Fruit fly (Drosophila melanogaster) whole organism, pupa: ENCODE results near the gene lectin-33A.

Experiments
- CG10348 ChIP-seq: fragments of 200-800 bp; sonication (Bioruptor generic); IDR thresholded peaks from 2 replicates; pipeline ENCODE4 v1.3.6; 2022; ENCODE audit warnings: missing biosample characterization, missing genetic modification characterization
- CG12605 ChIP-seq: fragments of 200-800 bp; sonication (Bioruptor generic); IDR thresholded peaks from 2 replicates; pipeline ENCODE4 v1.3.6; 2022; ENCODE audit warnings: missing biosample characterization, missing genetic modification characterization
- CG13204 ChIP-seq: fragments of 200-800 bp; sonication (Bioruptor generic); optimal IDR thresholded peaks from 2 replicates; lab custom pipeline; 2018; ENCODE audit warnings: missing biosample characterization, mild to moderate bottlenecking, missing genetic modification characterization, moderate library complexity
- CG14655 ChIP-seq: fragments of 200-800 bp; sonication (Bioruptor generic); optimal IDR thresholded peaks from 3 replicates; lab custom pipeline; 2017; ENCODE audit warnings: mild to moderate bottlenecking, missing biosample characterization, missing genetic modification reagents, missing genetic modification characterization
- CG15710 ChIP-seq: fragments of 200-800 bp; sonication (Bioruptor generic); optimal IDR thresholded peaks from 2 replicates; lab custom pipeline; 2018; ENCODE audit warnings: missing biosample characterization, mild to moderate bottlenecking, missing genetic modification characterization, moderate library complexity
- CG17806 ChIP-seq: fragments of 200-800 bp; sonication (Bioruptor generic); optimal IDR thresholded peaks from 2 replicates; lab custom pipeline; 2018; ENCODE audit warnings: missing biosample characterization, mild to moderate bottlenecking, missing genetic modification characterization, moderate library complexity
- CG32121 ChIP-seq: fragments of 200-800 bp; sonication (Bioruptor generic); IDR thresholded peaks from 2 replicates; pipeline ENCODE4 v1.3.6; 2022; ENCODE audit warnings: missing biosample characterization, missing genetic modification characterization
- CG34367 ChIP-seq: fragments of 200-800 bp; sonication (Bioruptor generic); optimal IDR thresholded peaks from 2 replicates; lab custom pipeline; 2018; ENCODE audit warnings: missing biosample characterization, mild to moderate bottlenecking, missing genetic modification characterization
- CG4496 ChIP-seq: fragments of 200-800 bp; sonication (Bioruptor generic); IDR thresholded peaks from 3 replicates; pipeline ENCODE4 v1.3.6; 2022; ENCODE audit warnings: missing biosample characterization, missing genetic modification characterization
- CG8159 ChIP-seq: fragments of 200-800 bp; sonication (Bioruptor generic); optimal IDR thresholded peaks from 3 replicates; lab custom pipeline; 2018; ENCODE audit warnings: missing biosample characterization, mild to moderate bottlenecking, missing genetic modification characterization, moderate library complexity
- CG8301 ChIP-seq: fragments of 200-800 bp; sonication (Bioruptor generic); optimal IDR thresholded peaks from 2 replicates; lab custom pipeline; 2018; ENCODE audit warnings: missing biosample characterization, mild to moderate bottlenecking, missing genetic modification characterization
- CG9948 ChIP-seq: fragments of 200-800 bp; sonication (Bioruptor generic); optimal IDR thresholded peaks from 2 replicates; lab custom pipeline; 2018; ENCODE audit warnings: missing biosample characterization, mild to moderate bottlenecking, missing genetic modification characterization, moderate library complexity
- D1 ChIP-seq: fragments of 200-800 bp; sonication (Bioruptor generic); optimal IDR thresholded peaks from 2 replicates; lab custom pipeline; 2018; ENCODE audit warnings: missing biosample characterization, mild to moderate bottlenecking, missing genetic modification characterization, moderate library complexity
- EcR ChIP-seq: fragments of 200-800 bp; sonication (Bioruptor generic); optimal IDR thresholded peaks from 3 replicates; lab custom pipeline; 2019; ENCODE audit warnings: missing biosample characterization, missing genetic modification characterization, mild to moderate bottlenecking, moderate library complexity, missing genetic modification reagents
- Ets98B ChIP-seq: fragments of 200-800 bp; sonication (Bioruptor generic); IDR thresholded peaks from 2 replicates; pipeline ENCODE4 v1.3.6; 2022; ENCODE audit warnings: missing biosample characterization, missing genetic modification characterization
- Pif1A ChIP-seq: fragments of 200-800 bp; sonication (Bioruptor generic); optimal IDR thresholded peaks from 3 replicates; lab custom pipeline; 2016; ENCODE audit warnings: missing biosample characterization, missing genetic modification characterization
- Pif1B ChIP-seq: fragments of 200-800 bp; sonication (Bioruptor generic); optimal IDR thresholded peaks from 3 replicates; lab custom pipeline; 2016; ENCODE audit warnings: missing biosample characterization, missing genetic modification characterization
- Snoo ChIP-seq: fragments of 200-800 bp; sonication (Bioruptor generic); optimal IDR thresholded peaks from 3 replicates; lab custom pipeline; 2017; ENCODE audit warnings: missing biosample characterization, mild to moderate bottlenecking, missing genetic modification characterization, inconsistent platforms
- fd96Ca ChIP-seq: fragments of 200-800 bp; sonication (Bioruptor generic); IDR thresholded peaks from 3 replicates; pipeline ENCODE4 v1.3.6; 2022; ENCODE audit warnings: missing biosample characterization, missing genetic modification characterization
- gl ChIP-seq: fragments of 200-800 bp; sonication (Bioruptor generic); optimal IDR thresholded peaks from 2 replicates; lab custom pipeline; 2018; ENCODE audit warnings: missing biosample characterization, mild to moderate bottlenecking, missing genetic modification characterization
- rn ChIP-seq: fragments of 200-800 bp; sonication (Bioruptor generic); IDR thresholded peaks from 2 replicates; pipeline ENCODE4 v1.3.6; 2022; ENCODE audit warnings: missing biosample characterization, missing genetic modification characterization

The lectin-33A gene

DNA sequence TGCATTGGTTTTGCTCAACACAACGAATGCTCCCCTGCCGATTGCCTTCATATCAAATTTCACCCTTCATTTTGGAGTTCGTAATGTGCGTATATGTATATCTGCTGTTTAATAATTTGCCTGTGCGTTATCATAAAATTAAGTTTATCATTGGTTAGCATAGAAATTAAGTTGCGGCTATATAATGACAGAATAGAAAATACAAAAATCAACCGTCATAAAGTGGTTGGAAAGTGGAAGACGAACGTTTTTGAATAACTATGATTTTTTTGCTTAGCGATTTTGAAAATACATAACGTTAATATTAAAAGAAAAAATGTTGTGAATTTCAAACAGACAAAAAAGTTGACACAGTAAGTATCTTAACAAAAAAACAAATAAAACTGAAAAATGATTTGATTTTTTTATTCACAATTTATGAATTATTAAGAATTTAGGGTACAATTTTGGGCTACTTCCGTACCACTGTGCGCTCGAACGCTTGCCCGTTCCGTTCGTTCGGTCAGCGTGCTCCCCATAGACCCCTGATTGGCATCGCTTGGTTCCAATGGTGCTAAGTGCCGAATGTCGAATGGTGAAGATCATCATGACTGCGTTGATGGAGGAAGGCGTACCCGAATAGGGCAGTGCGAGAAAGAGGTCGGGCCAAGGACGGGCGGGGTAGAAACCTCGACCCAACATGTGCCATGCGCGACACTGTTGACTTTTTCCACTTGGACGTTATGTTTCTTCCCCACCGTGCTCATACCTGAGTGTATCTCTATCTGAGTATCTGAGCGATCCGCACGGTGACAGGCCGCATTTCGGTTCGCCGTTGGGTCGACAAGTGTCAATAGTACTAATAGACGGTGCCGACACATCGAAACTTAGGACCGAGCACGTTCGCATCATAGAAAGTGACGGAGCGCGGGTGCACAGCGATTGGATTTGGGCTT, 36.0 kb downstream of the lectin-33A start:
- no peak for TF ChIP-seq Ets98B
- peak; percentile 36 for TF ChIP-seq CG14655 (GFP tag; lab: Kevin White, UChicago)
- peak; percentile 9 for TF ChIP-seq CG9948
- TF ChIP-seq CG32121 (GFP tag; lab: Robert Waterston, UW): no peak
- no peak for TF ChIP-seq Pif1B (GFP tag; lab: Kevin White, UChicago)
- TF ChIP-seq Pif1A (GFP tag; lab: Kevin White, UChicago): peak; percentile 35

- no peak for TF ChIP-seq CG13204 (GFP tag; lab: Kevin White, UChicago)
- no peak for TF ChIP-seq CG17806 (tag; lab: Kevin White, UChicago)
- TF ChIP-seq Snoo (tag; lab: Kevin White, UChicago): no peak
- no peak for TF ChIP-seq CG8301 (tag; lab: Kevin White, UChicago)
- no peak for TF ChIP-seq CG15710
- TF ChIP-seq CG10348 (GFP tag; lab: Robert Waterston, UW): no peak
- no peak for TF ChIP-seq rn (GFP tag; lab: Robert Waterston, UW)
- no peak for TF ChIP-seq fd96Ca
- TF ChIP-seq Ets98B: no peak
- TF ChIP-seq CG12605 (GFP tag; lab: Robert Waterston, UW): no peak
- TF ChIP-seq CG14655 (GFP tag; lab: Kevin White, UChicago): no peak
- no peak for TF ChIP-seq CG32121 (GFP tag; lab: Robert Waterston, UW)
- no peak for TF ChIP-seq D1
- TF ChIP-seq EcR (GFP tag; lab: Kevin White, UChicago): no peak
- no peak for TF ChIP-seq CG8159 (tag; lab: Kevin White, UChicago)
- no peak for TF ChIP-seq Pif1A (GFP tag; lab: Kevin White, UChicago)
- no peak for TF ChIP-seq CG9948
Observed at dm6 chr2L:11038918-11039317, 37.0 kb downstream of the lectin-33A start.

DNA sequence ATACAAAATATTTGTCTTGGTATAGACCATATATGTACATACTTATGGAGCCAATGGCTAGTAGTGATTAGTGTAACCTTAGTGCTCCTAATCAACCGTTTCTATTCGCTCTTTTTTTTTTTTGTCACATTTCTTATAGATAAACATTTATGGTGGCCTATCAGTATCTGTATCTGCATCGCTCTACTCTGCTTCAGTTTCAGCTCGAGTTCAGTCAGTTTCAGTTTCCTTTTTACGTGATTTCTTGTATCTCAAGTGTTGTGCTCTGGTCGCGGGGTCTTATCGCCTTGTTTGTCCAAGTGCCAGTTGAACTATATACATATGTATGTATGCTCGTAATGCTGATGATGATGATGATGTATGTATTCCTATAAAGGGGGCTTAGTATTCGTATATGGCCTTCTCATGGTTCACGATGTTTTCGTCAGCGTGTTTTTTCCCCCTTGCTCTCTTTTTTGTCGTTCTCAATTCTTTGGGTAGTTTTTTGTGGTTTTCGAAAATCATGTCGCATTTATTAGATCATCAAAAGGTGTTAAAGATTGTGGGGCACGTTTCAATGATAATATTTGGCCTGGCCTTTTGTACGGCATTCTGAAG, 37.8 kb downstream of the lectin-33A start:
- TF ChIP-seq CG8301 (tag; lab: Kevin White, UChicago) (no peak), EcR (GFP tag; lab: Kevin White, UChicago) (peak; percentile 53)

dm6 chr2L:11041074-11041473, 39.2 kb downstream of the lectin-33A start:
- TF ChIP-seq CG14655 (GFP tag; lab: Kevin White, UChicago): peak; percentile 49
- TF ChIP-seq CG8301 (tag; lab: Kevin White, UChicago): peak; percentile 26
- no peak for TF ChIP-seq Snoo (tag; lab: Kevin White, UChicago)

dm6 chr2L:11041785-11042184, 39.9 kb downstream of the lectin-33A start:
- TF ChIP-seq CG12605 (GFP tag; lab: Robert Waterston, UW) (peak; percentile 29; the same call in 1 of the 2 replicates), CG10348 (GFP tag; lab: Robert Waterston, UW) (no peak)

- peak; percentile 83 for TF ChIP-seq CG13204 (GFP tag; lab: Kevin White, UChicago)
- TF ChIP-seq Snoo (tag; lab: Kevin White, UChicago): peak; percentile 52
- TF ChIP-seq CG12605 (GFP tag; lab: Robert Waterston, UW): peak; percentile 37
- TF ChIP-seq D1: no peak
- TF ChIP-seq fd96Ca: peak; percentile 52; the same call in 2 of the 3 replicates
- peak; percentile 61 for TF ChIP-seq CG14655 (GFP tag; lab: Kevin White, UChicago)
- TF ChIP-seq Pif1B (GFP tag; lab: Kevin White, UChicago): peak; percentile 12
- TF ChIP-seq Pif1A (GFP tag; lab: Kevin White, UChicago): peak; percentile 41
- 0 out of 2 replicates have a peak, but pooled peaks have one; percentile 16 for TF ChIP-seq CG10348 (GFP tag; lab: Robert Waterston, UW)
- no peak for TF ChIP-seq EcR (GFP tag; lab: Kevin White, UChicago)
- no peak for TF ChIP-seq rn (GFP tag; lab: Robert Waterston, UW)
- peak; percentile 49; the same call in 1 of the 3 replicates for TF ChIP-seq CG4496 (GFP tag; lab: Robert Waterston, UW)
- peak; percentile 52 for TF ChIP-seq Ets98B
- no peak for TF ChIP-seq CG8301 (tag; lab: Kevin White, UChicago)
- peak; percentile 68 for TF ChIP-seq CG8159 (tag; lab: Kevin White, UChicago)
- TF ChIP-seq CG34367 (tag; lab: Kevin White, UChicago): peak; percentile 11
- no peak for TF ChIP-seq CG17806 (tag; lab: Kevin White, UChicago)
- TF ChIP-seq gl: peak; percentile 58
- peak; percentile 31 for TF ChIP-seq CG15710
- peak; percentile 29 for TF ChIP-seq CG9948
- peak; percentile 48; the same call in 1 of the 2 replicates for TF ChIP-seq CG32121 (GFP tag; lab: Robert Waterston, UW)
Observed at dm6 chr2L:11044678-11045466, 43.0 kb downstream of the lectin-33A start.
